Worm (Caenorhabditis elegans): ENCODE results near the gene ast-1.
"Not testable (repeated sequence)": the region's sequence is repeated elsewhere in the genome, so short reads cannot be mapped to it uniquely, and the experiment has no call there.

- TF ChIP-seq hrde-1 (tag; optimal IDR thresholded peaks at IDR 0.05; ENCODE audit: borderline replicate concordance); ceh-58 (GFP tag; IDR thresholded peaks at IDR 0.05); aptf-2 (GFP tag; conservative IDR thresholded peaks at IDR 0.05); nfya-1 (tag; optimal IDR thresholded peaks at IDR 0.05; ENCODE audit: borderline replicate concordance, insufficient read depth); xnd-1 (tag; optimal IDR thresholded peaks at IDR 0.05); pha-4 (tag; optimal IDR thresholded peaks at IDR 0.05): not testable (repeated sequence)
Observed at ce11 chrII:4130074-4130663, 5.0 kb downstream of the ast-1 start.
